Worm (Caenorhabditis elegans) whole organism, L2 larva: Measurements from ENCODE around the gene tra-4.
"Not testable (repeated sequence)": the region's sequence is repeated elsewhere in the genome, so short reads cannot be mapped to it uniquely, and the experiment has no call there.

ENCODE experiments used
- F13H6.1 ChIP-seq: sonication (generic microtip); optimal IDR thresholded peaks from 2 replicates; lab custom pipeline; 2016; ENCODE audit warnings: missing genetic modification characterization, missing compliant biosample characterization
- Y55F3AM.14 ChIP-seq: fragments of 200-800 bp; sonication (Bioruptor generic); optimal IDR thresholded peaks from 2 replicates; lab custom pipeline; 2018; ENCODE audit warnings: mild to moderate bottlenecking, missing genetic modification characterization, missing compliant biosample characterization
- ZK546.5 ChIP-seq: sonication (generic microtip); optimal IDR thresholded peaks from 2 replicates; lab custom pipeline; 2017; ENCODE audit warnings: missing biosample characterization, missing genetic modification characterization
- blmp-1 ChIP-seq: sonication (generic microtip); optimal IDR thresholded peaks from 2 replicates; lab custom pipeline; 2017; ENCODE audit warnings: missing genetic modification characterization, mild to moderate bottlenecking, missing compliant biosample characterization, antibody characterized with exemption, moderate library complexity; ENCODE audit not compliant: insufficient read depth
- ceh-16 ChIP-seq: fragments of 150-350 bp; optimal IDR thresholded peaks from 2 replicates; lab custom pipeline; 2014; ENCODE audit warnings: missing biosample characterization, missing genetic modification characterization
- dmd-4 ChIP-seq: sonication (generic microtip); optimal IDR thresholded peaks from 2 replicates; lab custom pipeline; 2017; ENCODE audit warnings: missing biosample characterization, missing genetic modification characterization
- egl-27 ChIP-seq: sonication (generic microtip); optimal IDR thresholded peaks from 3 replicates; lab custom pipeline; 2017; ENCODE audit warnings: missing biosample characterization, missing genetic modification reagents, missing genetic modification characterization
- elt-3 ChIP-seq: sonication (generic microtip); optimal IDR thresholded peaks from 2 replicates; lab custom pipeline; 2017; ENCODE audit warnings: missing biosample characterization, missing genetic modification characterization
- gmeb-1 ChIP-seq: fragments of 150-350 bp; optimal IDR thresholded peaks from 2 replicates; lab custom pipeline; 2014; ENCODE audit warnings: missing biosample characterization, missing genetic modification characterization
- mab-5 ChIP-seq: fragments of 150-350 bp; optimal IDR thresholded peaks from 2 replicates; lab custom pipeline; 2014; ENCODE audit warnings: missing biosample characterization, missing genetic modification characterization
- mbf-1 ChIP-seq: sonication (generic microtip); optimal IDR thresholded peaks from 2 replicates; lab custom pipeline; 2017; ENCODE audit warnings: missing biosample characterization, missing genetic modification characterization
- mdl-1 ChIP-seq, 2 experiments: fragments of 150-350 bp in 1 of 2; sonication (generic microtip) in 1 of 2; optimal IDR thresholded peaks; 2 replicates each; lab custom pipeline; 2017; ENCODE audit warnings: missing biosample characterization in 2 of 2, missing genetic modification characterization in 2 of 2
- nhr-10 ChIP-seq: sonication (generic microtip); optimal IDR thresholded peaks from 2 replicates; lab custom pipeline; 2017; ENCODE audit warnings: missing biosample characterization, missing genetic modification characterization
- nhr-11 ChIP-seq: fragments of 150-350 bp; optimal IDR thresholded peaks from 2 replicates; lab custom pipeline; 2014; ENCODE audit warnings: missing biosample characterization, missing genetic modification characterization
- nhr-12 ChIP-seq: fragments of 150-350 bp; optimal IDR thresholded peaks from 2 replicates; lab custom pipeline; 2014; ENCODE audit warnings: missing biosample characterization, missing genetic modification characterization
- nhr-129 ChIP-seq: fragments of 150-350 bp; optimal IDR thresholded peaks from 2 replicates; lab custom pipeline; 2014; ENCODE audit warnings: missing biosample characterization, missing genetic modification characterization
- nhr-21 ChIP-seq: fragments of 150-350 bp; optimal IDR thresholded peaks from 2 replicates; lab custom pipeline; 2014; ENCODE audit warnings: missing biosample characterization, missing genetic modification characterization
- nhr-237 ChIP-seq: fragments of 150-350 bp; optimal IDR thresholded peaks from 2 replicates; lab custom pipeline; 2014; ENCODE audit warnings: missing biosample characterization, missing genetic modification characterization
- nhr-25 ChIP-seq: fragments of 150-350 bp; sonication (generic microtip); optimal IDR thresholded peaks from 3 replicates; lab custom pipeline; 2014; ENCODE audit warnings: missing biosample characterization, missing genetic modification characterization
- nhr-6 ChIP-seq: fragments of 150-350 bp; optimal IDR thresholded peaks from 2 replicates; lab custom pipeline; 2014; ENCODE audit warnings: missing biosample characterization, missing genetic modification characterization
- nhr-77 ChIP-seq: fragments of 150-350 bp; optimal IDR thresholded peaks from 2 replicates; lab custom pipeline; 2014; ENCODE audit warnings: missing biosample characterization, missing genetic modification characterization
- sem-4 ChIP-seq: fragments of 150-350 bp; optimal IDR thresholded peaks from 2 replicates; lab custom pipeline; 2014; ENCODE audit warnings: missing biosample characterization, missing genetic modification reagents, missing genetic modification characterization
- skn-1 ChIP-seq: sonication (generic microtip); optimal IDR thresholded peaks from 2 replicates; lab custom pipeline; 2017; ENCODE audit warnings: missing biosample characterization, missing genetic modification characterization
- sma-3 ChIP-seq: sonication (generic microtip); optimal IDR thresholded peaks from 2 replicates; lab custom pipeline; 2016; ENCODE audit warnings: missing genetic modification reagents, missing genetic modification characterization, missing compliant biosample characterization
- sma-9 ChIP-seq, 2 experiments: fragments of 150-350 bp in 1 of 2; sonication (generic microtip) in 1 of 2; optimal IDR thresholded peaks; 2 replicates each; lab custom pipeline; 2014 to 2016; ENCODE audit warnings: missing genetic modification characterization in 2 of 2, mild to moderate bottlenecking in 1 of 2, missing biosample characterization in 1 of 2, missing compliant biosample characterization in 1 of 2, missing genetic modification reagents in 1 of 2, moderate library complexity in 1 of 2
- snpc-4 ChIP-seq: fragments of 150-350 bp; optimal IDR thresholded peaks from 2 replicates; lab custom pipeline; 2014; ENCODE audit warnings: missing biosample characterization, missing genetic modification characterization
- unc-39 ChIP-seq: fragments of 150-350 bp; optimal IDR thresholded peaks from 2 replicates; lab custom pipeline; 2014; ENCODE audit warnings: missing biosample characterization, missing genetic modification characterization
- unc-55 ChIP-seq: fragments of 150-350 bp; sonication (generic microtip); optimal IDR thresholded peaks from 3 replicates; lab custom pipeline; 2014; ENCODE audit warnings: missing biosample characterization, missing genetic modification reagents, missing genetic modification characterization
- ztf-1 ChIP-seq: fragments of 200-800 bp; sonication (Bioruptor generic); conservative IDR thresholded peaks from 2 replicates; pipeline ENCODE4 v1.3.6; 2022; ENCODE audit warnings: missing genetic modification characterization, missing compliant biosample characterization
- ztf-11 ChIP-seq: sonication (generic microtip); optimal IDR thresholded peaks from 2 replicates; lab custom pipeline; 2017; ENCODE audit warnings: missing biosample characterization, missing genetic modification characterization
- ztf-4 ChIP-seq: fragments of 150-350 bp; optimal IDR thresholded peaks from 2 replicates; lab custom pipeline; 2014; ENCODE audit warnings: missing biosample characterization, missing genetic modification characterization

The tra-4 gene

DNA sequence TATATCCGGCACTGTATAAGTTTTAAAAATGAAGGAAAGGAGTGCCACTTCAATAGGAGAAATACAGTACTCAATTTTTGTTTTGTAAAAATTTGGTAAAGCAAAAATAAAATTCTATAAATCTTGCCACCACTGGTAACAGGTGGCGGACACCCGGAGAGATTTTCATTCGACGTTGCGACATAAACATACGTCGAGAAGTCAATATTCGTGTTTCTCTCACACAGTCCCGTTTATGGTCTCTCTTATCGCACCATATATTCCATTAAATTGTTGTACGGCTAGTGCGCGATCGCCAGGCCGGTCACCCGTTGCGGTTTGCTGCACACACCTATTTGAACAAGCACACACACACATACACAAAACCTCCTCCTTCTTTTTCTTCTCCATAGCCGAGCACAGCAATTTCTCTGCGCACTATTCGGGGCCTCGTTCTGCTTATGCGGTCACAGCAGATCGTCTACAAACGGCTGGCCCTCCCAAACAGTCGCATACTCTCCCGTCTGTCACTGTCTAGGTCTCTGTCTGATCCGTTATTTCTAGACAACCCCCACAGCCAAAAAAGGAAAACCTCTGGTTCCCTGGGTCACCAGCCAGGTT is 43.6 kb upstream of the tra-4 start:
- TF ChIP-seq nhr-11 (tag; lab: Kevin White, UChicago), result no peak
- TF ChIP-seq nhr-77, result no peak
- TF ChIP-seq snpc-4 (tag; lab: Kevin White, UChicago), result no peak
- no peak for TF ChIP-seq egl-27
- TF ChIP-seq nhr-21 (tag; lab: Kevin White, UChicago), result no peak
- no peak for TF ChIP-seq ztf-11
- TF ChIP-seq sem-4 (tag; lab: Kevin White, UChicago), result no peak
- TF ChIP-seq ceh-16, result no peak
- TF ChIP-seq ztf-1 (GFP tag; lab: Robert Waterston, UW), result no peak
- no peak for TF ChIP-seq ZK546.5 (tag; lab: Kevin White, UChicago)
- TF ChIP-seq gmeb-1 (tag; lab: Kevin White, UChicago), result no peak
- TF ChIP-seq, all 48 proteins: peak for 0

DNA sequence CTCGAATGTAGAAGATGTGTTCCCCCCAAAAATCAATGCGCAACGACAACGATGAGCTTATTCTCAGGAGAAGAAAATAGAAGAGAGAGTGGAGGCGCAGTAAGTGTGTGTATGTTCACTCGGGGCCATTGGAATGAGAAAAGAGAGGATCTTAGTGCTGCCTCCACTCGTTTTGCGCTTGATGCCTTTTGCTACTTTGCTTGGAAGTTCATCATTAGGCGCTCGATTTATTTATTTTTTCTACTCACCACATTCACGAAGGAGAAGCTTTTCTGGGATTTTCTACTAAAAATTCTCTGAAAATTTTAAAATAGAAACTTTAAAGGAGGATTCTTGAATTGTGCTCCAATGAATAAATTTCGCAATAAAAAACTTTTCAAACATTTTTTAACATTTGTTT is 40.9 kb upstream of the tra-4 start, which contains the start of gene F52B10.3:
F52B10.3 (minus strand) TSS at position 101 of the 400 bp plus-strand sequence.
- TF ChIP-seq unc-55 (GFP tag; lab: Kevin White, UChicago) (peak; percentile 14), mbf-1 (no peak)
- TF ChIP-seq, all 48 proteins: peak for 1

ce11 chrX:2895646-2896045 is 38.2 kb upstream of the tra-4 start:
- TF ChIP-seq sma-9 (GFP tag; optimal IDR thresholded peaks at IDR 0.05; lab: Kevin White, UChicago), result peak; percentile 13
- no peak for TF ChIP-seq sma-9 (tag; optimal IDR thresholded peaks at IDR 0.05; lab: Kevin White, UChicago)
- TF ChIP-seq skn-1 (tag; lab: Kevin White, UChicago), result no peak
- peak; percentile 47 for TF ChIP-seq nhr-25 (tag; lab: Kevin White, UChicago)
- TF ChIP-seq snpc-4 (tag; lab: Kevin White, UChicago), result no peak
- TF ChIP-seq gmeb-1 (tag; lab: Kevin White, UChicago), result no peak
- no peak for TF ChIP-seq nhr-12 (tag; lab: Kevin White, UChicago)
- TF ChIP-seq mdl-1 (tag; optimal IDR thresholded peaks at IDR 0.05; lab: Kevin White, UChicago), result no peak
- no peak for TF ChIP-seq F13H6.1
- no peak for TF ChIP-seq nhr-6 (tag; lab: Kevin White, UChicago)
- no peak for TF ChIP-seq elt-3
- TF ChIP-seq nhr-237 (tag; lab: Kevin White, UChicago), result no peak
- TF ChIP-seq nhr-10 (tag; lab: Kevin White, UChicago), result no peak
- peak; percentile 46 for TF ChIP-seq blmp-1
- no peak for TF ChIP-seq dmd-4 (tag; lab: Kevin White, UChicago)
- TF ChIP-seq ceh-16, result no peak
- no peak for TF ChIP-seq mab-5 (tag; lab: Kevin White, UChicago)
- TF ChIP-seq unc-39, result no peak

DNA sequence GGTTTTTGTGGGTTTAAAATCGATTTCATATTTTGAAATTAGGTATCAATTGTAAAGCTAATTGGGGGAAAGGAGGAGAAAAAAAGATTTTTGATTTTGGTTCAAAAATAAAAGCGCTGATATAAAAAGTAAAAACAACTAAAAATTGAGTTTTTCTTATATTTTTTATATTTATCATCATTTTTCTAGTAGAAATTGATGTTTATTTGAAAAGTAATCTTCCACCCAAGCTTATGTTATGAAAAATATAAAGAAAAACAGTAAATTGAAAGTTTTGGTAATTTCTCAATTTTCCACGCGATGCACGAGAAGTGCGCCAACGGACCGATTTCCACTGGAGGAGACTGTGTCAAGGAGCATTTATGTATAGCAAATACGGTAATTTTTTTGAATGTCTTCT is 36.9 kb upstream of the tra-4 start, which contains the start of gene B0410.1:
B0410.1 (plus strand) TSS at position 301 of the 400 bp plus-strand sequence.
- TF ChIP-seq nhr-11, snpc-4, ztf-4 (tag; lab: Kevin White, UChicago): not testable (repeated sequence)
- TF ChIP-seq, all 48 proteins: peak for 0; not testable (repeated sequence) for 48

- TF ChIP-seq nhr-129 (tag; lab: Kevin White, UChicago), result peak; percentile 33
- peak; percentile 84 for TF ChIP-seq sma-9 (GFP tag; optimal IDR thresholded peaks at IDR 0.05; lab: Kevin White, UChicago)
- no peak for TF ChIP-seq sma-9 (tag; optimal IDR thresholded peaks at IDR 0.05; lab: Kevin White, UChicago)
- peak; percentile 82 for TF ChIP-seq nhr-21 (tag; lab: Kevin White, UChicago)
- TF ChIP-seq ZK546.5 (tag; lab: Kevin White, UChicago), result no peak
- peak; percentile 74 for TF ChIP-seq sma-3
- TF ChIP-seq nhr-25 (tag; lab: Kevin White, UChicago), result peak; percentile 82
- TF ChIP-seq, all 48 proteins: peak for 5
Measured at ce11 chrX:2893026-2893662, 35.7 kb upstream of the tra-4 start.

DNA sequence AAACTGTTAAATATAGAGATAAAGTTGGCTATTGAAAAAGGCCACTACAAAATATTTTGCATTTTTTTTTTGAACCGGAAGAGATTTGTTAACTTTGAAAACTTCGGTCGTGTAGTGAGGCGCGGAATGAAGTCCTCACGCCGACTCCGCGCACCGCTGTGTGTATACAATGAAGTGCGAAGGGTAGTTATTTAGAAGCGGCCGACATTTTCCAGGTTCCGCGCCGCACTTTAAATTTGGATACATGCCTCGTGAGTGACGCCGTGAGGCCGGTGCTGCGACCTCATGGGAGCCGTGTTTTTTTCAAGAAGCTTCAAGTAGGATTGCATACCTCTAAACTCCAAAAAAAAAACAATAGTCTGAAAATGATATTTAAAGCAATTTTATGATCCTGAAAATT is 34.5 kb upstream of the tra-4 start:
- peak; percentile 92 for TF ChIP-seq snpc-4 (tag; lab: Kevin White, UChicago)
- no peak for TF ChIP-seq Y55F3AM.14 (GFP tag; lab: Kevin White, UChicago)
